Worm (Caenorhabditis elegans) whole organism, L3 larva: ENCODE results near the gene attf-2.
A peak's percentile ranks its signal among the peaks of the same experiment; 100 is the strongest.

ENCODE experiments used
- R02D3.7 ChIP-seq: fragments of 150-350 bp; optimal IDR thresholded peaks from 2 replicates; lab custom pipeline; 2014; ENCODE audit warnings: missing biosample characterization, missing genetic modification characterization
- ZK546.5 ChIP-seq: sonication (generic microtip); optimal IDR thresholded peaks from 2 replicates; lab custom pipeline; 2017; ENCODE audit warnings: missing biosample characterization, missing genetic modification characterization
- aly-2 ChIP-seq: fragments of 150-350 bp; optimal IDR thresholded peaks from 2 replicates; lab custom pipeline; 2014; ENCODE audit warnings: missing biosample characterization, missing genetic modification characterization
- ama-1 ChIP-seq: fragments of 150-350 bp; optimal IDR thresholded peaks from 2 replicates; lab custom pipeline; 2018
- ceh-82 ChIP-seq: fragments of 150-350 bp; optimal IDR thresholded peaks from 2 replicates; lab custom pipeline; 2014; ENCODE audit warnings: missing biosample characterization, missing genetic modification characterization
- egl-27 ChIP-seq: sonication (generic microtip); optimal IDR thresholded peaks from 4 replicates; lab custom pipeline; 2017; ENCODE audit warnings: missing biosample characterization, missing genetic modification reagents, missing genetic modification characterization
- egl-5 ChIP-seq: fragments of 150-350 bp; optimal IDR thresholded peaks from 2 replicates; lab custom pipeline; 2017; ENCODE audit warnings: missing biosample characterization, missing genetic modification reagents, missing genetic modification characterization, inconsistent platforms
- elt-1 ChIP-seq: fragments of 150-350 bp; optimal IDR thresholded peaks from 2 replicates; lab custom pipeline; 2014; ENCODE audit warnings: missing biosample characterization, missing genetic modification characterization
- elt-2 ChIP-seq: sonication (generic microtip); optimal IDR thresholded peaks from 2 replicates; lab custom pipeline; 2016; ENCODE audit warnings: missing genetic modification reagents, mild to moderate bottlenecking, missing genetic modification characterization, missing compliant biosample characterization
- fkh-10 ChIP-seq: sonication (generic microtip); optimal IDR thresholded peaks from 2 replicates; lab custom pipeline; 2017; ENCODE audit warnings: missing biosample characterization, missing genetic modification reagents, missing genetic modification characterization
- fkh-2 ChIP-seq: fragments of 150-350 bp; optimal IDR thresholded peaks from 2 replicates; lab custom pipeline; 2014; ENCODE audit warnings: missing biosample characterization, missing genetic modification reagents, missing genetic modification characterization
- fos-1 ChIP-seq: fragments of 150-350 bp; optimal IDR thresholded peaks from 2 replicates; lab custom pipeline; 2014; ENCODE audit warnings: missing biosample characterization, missing genetic modification characterization
- hmg-11 ChIP-seq: sonication (generic microtip); optimal IDR thresholded peaks from 2 replicates; lab custom pipeline; 2016; ENCODE audit warnings: missing genetic modification characterization, missing compliant biosample characterization
- jun-1 ChIP-seq: fragments of 150-350 bp; optimal IDR thresholded peaks from 2 replicates; lab custom pipeline; 2014; ENCODE audit warnings: missing biosample characterization, missing genetic modification reagents, missing genetic modification characterization
- lin-15B ChIP-seq: fragments of 150-350 bp; optimal IDR thresholded peaks from 2 replicates; lab custom pipeline; 2014; ENCODE audit warnings: missing biosample characterization, missing genetic modification characterization
- lin-39 ChIP-seq: fragments of 150-350 bp; optimal IDR thresholded peaks from 2 replicates; lab custom pipeline; 2018; ENCODE audit warnings: missing biosample characterization, missing genetic modification reagents, missing genetic modification characterization
- mdl-1 ChIP-seq: fragments of 150-350 bp; optimal IDR thresholded peaks from 2 replicates; lab custom pipeline; 2014; ENCODE audit warnings: missing biosample characterization, missing genetic modification characterization
- mml-1 ChIP-seq: fragments of 150-350 bp; sonication (generic microtip); optimal IDR thresholded peaks from 3 replicates; lab custom pipeline; 2014; ENCODE audit warnings: missing biosample characterization, missing genetic modification characterization
- nhr-23 ChIP-seq: fragments of 150-350 bp; optimal IDR thresholded peaks from 2 replicates; lab custom pipeline; 2014; ENCODE audit warnings: missing biosample characterization, missing genetic modification reagents, missing genetic modification characterization
- nhr-25 ChIP-seq: sonication (generic microtip); optimal IDR thresholded peaks from 2 replicates; lab custom pipeline; 2017; ENCODE audit warnings: missing biosample characterization, missing genetic modification characterization
- nhr-28 ChIP-seq: fragments of 150-350 bp; optimal IDR thresholded peaks from 2 replicates; lab custom pipeline; 2014; ENCODE audit warnings: missing biosample characterization, missing genetic modification characterization
- nhr-43 ChIP-seq: sonication (generic microtip); optimal IDR thresholded peaks from 2 replicates; lab custom pipeline; 2016; ENCODE audit warnings: mild to moderate bottlenecking, missing genetic modification characterization, missing compliant biosample characterization; ENCODE audit not compliant: poor library complexity, severe bottlenecking
- nhr-67 ChIP-seq: fragments of 150-350 bp; optimal IDR thresholded peaks from 2 replicates; lab custom pipeline; 2014; ENCODE audit warnings: missing biosample characterization, missing genetic modification characterization
- nhr-77 ChIP-seq: fragments of 150-350 bp; optimal IDR thresholded peaks from 2 replicates; lab custom pipeline; 2014; ENCODE audit warnings: missing biosample characterization, missing genetic modification characterization
- pha-4 ChIP-seq: fragments of 150-350 bp; optimal IDR thresholded peaks from 2 replicates; lab custom pipeline; 2014; ENCODE audit warnings: missing biosample characterization, missing genetic modification reagents, missing genetic modification characterization
- pqm-1 ChIP-seq: fragments of 150-350 bp; optimal IDR thresholded peaks from 2 replicates; lab custom pipeline; 2017; ENCODE audit warnings: missing biosample characterization, missing genetic modification characterization, inconsistent platforms
- sea-2 ChIP-seq: fragments of 150-350 bp; sonication (generic microtip); optimal IDR thresholded peaks from 4 replicates; lab custom pipeline; 2014; ENCODE audit warnings: missing biosample characterization, missing genetic modification reagents, missing genetic modification characterization
- skn-1 ChIP-seq: fragments of 150-350 bp; optimal IDR thresholded peaks from 2 replicates; lab custom pipeline; 2014; ENCODE audit warnings: missing biosample characterization, missing genetic modification characterization
- unc-39 ChIP-seq: sonication (generic microtip); optimal IDR thresholded peaks from 4 replicates; lab custom pipeline; 2017; ENCODE audit warnings: missing biosample characterization, missing genetic modification characterization
- unc-62 ChIP-seq: fragments of 150-350 bp; sonication (generic microtip); optimal IDR thresholded peaks from 4 replicates; lab custom pipeline; 2014; ENCODE audit warnings: missing biosample characterization, missing genetic modification reagents, missing genetic modification characterization
- ztf-11 ChIP-seq: fragments of 150-350 bp; optimal IDR thresholded peaks from 2 replicates; lab custom pipeline; 2014; ENCODE audit warnings: missing biosample characterization, missing genetic modification characterization
- ztf-4 ChIP-seq: fragments of 150-350 bp; optimal IDR thresholded peaks from 2 replicates; lab custom pipeline; 2014; ENCODE audit warnings: missing biosample characterization, missing genetic modification characterization

Gene attf-2

ce11 chrV:7209001-7209400 is 13.1 kb upstream of the attf-2 start:
- TF ChIP-seq mdl-1 (tag; lab: Kevin White, UChicago) (no peak), fkh-2 (tag; lab: Kevin White, UChicago) (no peak), nhr-25 (tag; lab: Kevin White, UChicago) (no peak)

- no peak for TF ChIP-seq hmg-11 (tag; lab: Kevin White, UChicago)
- no peak for TF ChIP-seq nhr-28
- TF ChIP-seq pqm-1 = no peak
- no peak for TF ChIP-seq ztf-4 (tag; lab: Kevin White, UChicago)
- no peak for TF ChIP-seq elt-2 (tag; lab: Kevin White, UChicago)
- TF ChIP-seq sea-2 (GFP tag; lab: Kevin White, UChicago) = no peak
- TF ChIP-seq nhr-67 (tag; lab: Kevin White, UChicago) = no peak
- TF ChIP-seq unc-39 (tag; lab: Kevin White, UChicago) = no peak
- TF ChIP-seq R02D3.7 (tag; lab: Kevin White, UChicago) = no peak
- no peak for TF ChIP-seq fos-1 (tag; lab: Kevin White, UChicago)
These were observed 5.4 kb upstream of the attf-2 start for ce11 chrV:7201353-7201752.

- no peak for TF ChIP-seq elt-2 (tag; lab: Kevin White, UChicago)
- no peak for TF ChIP-seq lin-15B
- TF ChIP-seq egl-27 = no peak
- TF ChIP-seq unc-62 (GFP tag; lab: Kevin White, UChicago) = no peak
- TF ChIP-seq nhr-43 (tag; lab: Kevin White, UChicago) = no peak
- no peak for TF ChIP-seq ama-1 (lab: Kevin White, UChicago)
- TF ChIP-seq nhr-28 = no peak
- no peak for TF ChIP-seq ceh-82 (tag; lab: Kevin White, UChicago)
- no peak for TF ChIP-seq mml-1
- TF ChIP-seq skn-1 (tag; lab: Kevin White, UChicago) = no peak
- TF ChIP-seq pqm-1 = no peak
- no peak for TF ChIP-seq ZK546.5 (tag; lab: Kevin White, UChicago)
- TF ChIP-seq, all 47 proteins: peak for 0
These were observed 4.0 kb upstream of the attf-2 start, which contains the start of gene F09G2.1 for ce11 chrV:7199932-7200331. Gene F09G2.1 (plus strand): TSS chrV:7200232.

ce11 chrV:7199077-7199476 is 3.1 kb upstream of the attf-2 start:
- TF ChIP-seq ztf-11 (tag; lab: Kevin White, UChicago) = no peak
- TF ChIP-seq, all 47 proteins: peak for 0

ce11 chrV:7198403-7198802 is 2.5 kb upstream of the attf-2 start:
- TF ChIP-seq pha-4 (peak; percentile 52), nhr-23 (tag; lab: Kevin White, UChicago) (peak; percentile 5), ztf-4 (tag; lab: Kevin White, UChicago) (no peak), nhr-43 (tag; lab: Kevin White, UChicago) (peak; percentile 19), fos-1 (tag; lab: Kevin White, UChicago) (no peak), nhr-67 (tag; lab: Kevin White, UChicago) (no peak), jun-1 (tag; lab: Kevin White, UChicago) (peak; percentile 24), pqm-1 (peak; percentile 58), ceh-82 (tag; lab: Kevin White, UChicago) (no peak), egl-5 (tag; lab: Kevin White, UChicago) (no peak), ama-1 (lab: Kevin White, UChicago) (peak; percentile 91), nhr-77 (tag; lab: Kevin White, UChicago) (no peak), elt-1 (tag; lab: Kevin White, UChicago) (no peak), nhr-28 (no peak), lin-39 (tag; lab: Kevin White, UChicago) (no peak), skn-1 (tag; lab: Kevin White, UChicago) (peak; percentile 18), aly-2 (tag; lab: Kevin White, UChicago) (peak; percentile 4), elt-2 (tag; lab: Kevin White, UChicago) (peak; percentile 85)

- TF ChIP-seq pqm-1 = no peak
- TF ChIP-seq sea-2 (GFP tag; lab: Kevin White, UChicago) = no peak
- no peak for TF ChIP-seq jun-1 (tag; lab: Kevin White, UChicago)
- TF ChIP-seq fkh-10 (GFP tag; lab: Kevin White, UChicago) = no peak
- no peak for TF ChIP-seq elt-2 (tag; lab: Kevin White, UChicago)
These were observed 1.1 kb upstream of the attf-2 start for ce11 chrV:7197036-7197435.
